Worm (Caenorhabditis elegans) whole organism, L1 larva: ENCODE measurements around the gene M03C11.3.

Source experiments
- ama-1 ChIP-seq: fragments of 150-350 bp; optimal IDR thresholded peaks from 2 replicates; lab custom pipeline; 2014
- egl-27 ChIP-seq, 2 experiments: fragments of 150-350 bp in 1 of 2; sonication (generic microtip); optimal IDR thresholded peaks; 3 replicates each; lab custom pipeline; 2017 to 2018; ENCODE audit warnings: missing biosample characterization in 2 of 2, missing genetic modification characterization in 2 of 2, missing genetic modification reagents in 2 of 2
- elt-2 ChIP-seq: sonication (generic microtip); optimal IDR thresholded peaks from 2 replicates; lab custom pipeline; 2016; ENCODE audit warnings: missing genetic modification characterization, mild to moderate bottlenecking, inconsistent platforms, missing compliant biosample characterization, missing genetic modification reagents
- fkh-10 ChIP-seq: sonication (generic microtip); optimal IDR thresholded peaks from 2 replicates; lab custom pipeline; 2017; ENCODE audit warnings: missing biosample characterization, missing genetic modification reagents, missing genetic modification characterization
- nhr-76 ChIP-seq: sonication (generic microtip); optimal IDR thresholded peaks from 2 replicates; lab custom pipeline; 2017; ENCODE audit warnings: missing biosample characterization, missing genetic modification characterization
- pag-3 ChIP-seq: sonication (generic microtip); optimal IDR thresholded peaks from 2 replicates; lab custom pipeline; 2017; ENCODE audit warnings: missing genetic modification characterization, mild to moderate bottlenecking, missing compliant biosample characterization, antibody characterized with exemption, borderline replicate concordance; ENCODE audit not compliant: insufficient read depth
- pqm-1 ChIP-seq: sonication (generic microtip); optimal IDR thresholded peaks from 3 replicates; lab custom pipeline; 2017; ENCODE audit warnings: missing biosample characterization, missing genetic modification characterization
- zag-1 ChIP-seq: fragments of 150-350 bp; optimal IDR thresholded peaks from 2 replicates; lab custom pipeline; 2014; ENCODE audit warnings: missing biosample characterization, missing genetic modification characterization
- ztf-11 ChIP-seq, 2 experiments: sonication (generic microtip); optimal IDR thresholded peaks; 2 replicates each; lab custom pipeline; 2016 to 2017; ENCODE audit warnings: missing genetic modification characterization in 2 of 2, missing biosample characterization in 1 of 2, missing compliant biosample characterization in 1 of 2

DNA sequence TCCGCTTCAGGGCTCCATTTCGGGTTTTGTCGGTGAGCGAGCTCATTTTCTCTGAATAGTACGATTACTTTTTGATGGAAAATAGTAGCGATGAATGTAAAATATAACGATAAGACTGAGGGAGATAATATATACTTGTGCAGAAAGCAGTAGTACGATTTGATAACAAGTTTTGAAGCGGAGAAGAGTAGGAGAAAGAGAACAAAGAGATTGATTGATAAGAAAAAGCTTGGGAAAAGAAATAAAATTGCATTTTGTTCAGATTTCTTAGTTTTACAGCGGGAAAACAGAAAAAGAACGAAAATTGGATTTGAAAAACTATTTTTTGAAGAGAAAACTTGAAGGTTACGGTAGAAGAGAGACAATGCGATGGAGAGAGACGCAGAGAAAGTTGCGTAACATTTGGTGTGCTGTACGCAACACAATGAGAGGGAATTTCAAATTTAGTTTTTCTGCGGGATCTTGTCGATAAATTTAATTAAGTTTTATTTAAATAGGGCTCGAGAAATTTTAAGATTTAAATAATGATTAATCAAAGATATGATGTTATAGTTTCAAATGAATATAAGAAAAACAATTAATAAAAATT is 47.2 kb upstream of the M03C11.3 start, which contains the start of gene umps-1:
- no peak for TF ChIP-seq ztf-11 (tag; optimal IDR thresholded peaks at IDR 0.05; lab: Kevin White, UChicago)
- TF ChIP-seq zag-1 (tag; lab: Kevin White, UChicago), result no peak
- TF ChIP-seq elt-2, result peak; percentile 31
- no peak for TF ChIP-seq nhr-76 (tag; lab: Kevin White, UChicago)
- TF ChIP-seq ama-1 (lab: Kevin White, UChicago), result peak; percentile 53
- TF ChIP-seq pag-3 (tag; lab: Kevin White, UChicago), result no peak
- no peak for TF ChIP-seq fkh-10 (GFP tag; lab: Kevin White, UChicago)
- TF ChIP-seq egl-27 (tag; optimal IDR thresholded peaks at IDR 0.05; lab: Kevin White, UChicago), result no peak
- no peak for TF ChIP-seq pqm-1 (tag; lab: Kevin White, UChicago)
